Fruit fly (Drosophila melanogaster) whole organism, embryonic: Measurements from ENCODE around the gene Ctl1.

Source experiments
- Adf1 ChIP-seq: fragments of 200-800 bp; sonication (Bioruptor generic); IDR thresholded peaks from 2 replicates; pipeline ENCODE4 v1.3.6; 2022; ENCODE audit warnings: missing biosample characterization, missing genetic modification characterization
- Atf-2 ChIP-seq: fragments of 200-800 bp; sonication (Bioruptor generic); optimal IDR thresholded peaks from 2 replicates; lab custom pipeline; 2016; ENCODE audit warnings: missing biosample characterization, missing genetic modification characterization
- B-H2 ChIP-seq: fragments of 200-800 bp; sonication (Bioruptor generic); optimal IDR thresholded peaks from 2 replicates; lab custom pipeline; 2018; ENCODE audit warnings: missing biosample characterization, mild to moderate bottlenecking, missing genetic modification characterization
- BEAF-32 ChIP-seq: fragments of 200-800 bp; sonication (Bioruptor generic); optimal IDR thresholded peaks from 3 replicates; lab custom pipeline; 2017; ENCODE audit warnings: missing biosample characterization, missing genetic modification characterization, mild to moderate bottlenecking, moderate library complexity, missing genetic modification reagents
- BtbVII ChIP-seq: fragments of 200-800 bp; sonication (Bioruptor generic); optimal IDR thresholded peaks from 3 replicates; lab custom pipeline; 2017; ENCODE audit warnings: missing biosample characterization, mild to moderate bottlenecking, missing genetic modification characterization
- CG10209 ChIP-seq: fragments of 200-800 bp; sonication (Bioruptor generic); optimal IDR thresholded peaks from 3 replicates; lab custom pipeline; 2017; ENCODE audit warnings: missing biosample characterization, mild to moderate bottlenecking, missing genetic modification characterization, missing genetic modification reagents
- CG10979 ChIP-seq: fragments of 200-800 bp; sonication (Bioruptor generic); optimal IDR thresholded peaks from 2 replicates; lab custom pipeline; 2018; ENCODE audit warnings: missing biosample characterization, mild to moderate bottlenecking, missing genetic modification characterization, moderate library complexity
- CG11504 ChIP-seq: fragments of 200-800 bp; sonication (Bioruptor generic); optimal IDR thresholded peaks from 3 replicates; lab custom pipeline; 2019; ENCODE audit warnings: missing biosample characterization, mild to moderate bottlenecking, missing genetic modification characterization, moderate library complexity
- CG12659 ChIP-seq: fragments of 200-800 bp; sonication (Bioruptor generic); optimal IDR thresholded peaks from 3 replicates; lab custom pipeline; 2017; ENCODE audit warnings: mild to moderate bottlenecking, missing biosample characterization, missing genetic modification reagents, missing genetic modification characterization
- CG12942 ChIP-seq: fragments of 200-800 bp; sonication (Bioruptor generic); optimal IDR thresholded peaks from 3 replicates; lab custom pipeline; 2016; ENCODE audit warnings: missing biosample characterization, missing genetic modification characterization
- CG13123 ChIP-seq: fragments of 200-800 bp; sonication (Bioruptor generic); optimal IDR thresholded peaks from 2 replicates; lab custom pipeline; 2016; ENCODE audit warnings: missing biosample characterization, missing genetic modification characterization
- CG17186 ChIP-seq: fragments of 200-800 bp; sonication (Bioruptor generic); optimal IDR thresholded peaks from 3 replicates; lab custom pipeline; 2017; ENCODE audit warnings: missing biosample characterization, missing genetic modification reagents, missing genetic modification characterization
- CG17361 ChIP-seq: fragments of 200-800 bp; sonication (Bioruptor generic); IDR thresholded peaks from 3 replicates; pipeline ENCODE4 v1.3.6; 2022; ENCODE audit warnings: missing biosample characterization, missing genetic modification characterization
- CG18262 ChIP-seq: fragments of 200-800 bp; optimal IDR thresholded peaks from 3 replicates; lab custom pipeline; 2019; ENCODE audit warnings: missing biosample characterization, mild to moderate bottlenecking, missing genetic modification characterization, moderate library complexity
- CG18619 ChIP-seq: fragments of 200-800 bp; sonication (Bioruptor generic); optimal IDR thresholded peaks from 3 replicates; lab custom pipeline; 2017; ENCODE audit warnings: missing biosample characterization, mild to moderate bottlenecking, missing genetic modification characterization
- CG2199 ChIP-seq: fragments of 200-800 bp; sonication (Bioruptor generic); IDR thresholded peaks from 3 replicates; pipeline ENCODE4 v1.3.6; 2022; ENCODE audit warnings: missing biosample characterization, missing genetic modification characterization
- CG2678 ChIP-seq: fragments of 200-800 bp; sonication (Bioruptor generic); optimal IDR thresholded peaks from 3 replicates; lab custom pipeline; 2019; ENCODE audit warnings: missing biosample characterization, mild to moderate bottlenecking, missing genetic modification characterization, moderate library complexity
- CG31441 ChIP-seq: fragments of 200-800 bp; sonication (Bioruptor generic); IDR thresholded peaks from 2 replicates; pipeline ENCODE4 v1.3.6; 2022; ENCODE audit warnings: missing biosample characterization, missing genetic modification characterization
- CG33557 ChIP-seq: fragments of 200-800 bp; sonication (Bioruptor generic); optimal IDR thresholded peaks from 2 replicates; lab custom pipeline; 2019; ENCODE audit warnings: missing biosample characterization, mild to moderate bottlenecking, missing genetic modification characterization, moderate library complexity
- CG34422 ChIP-seq: fragments of 200-800 bp; sonication (Bioruptor generic); IDR thresholded peaks from 3 replicates; pipeline ENCODE4 v1.3.6; 2022; ENCODE audit warnings: missing biosample characterization, missing genetic modification characterization
- CG42726 ChIP-seq: fragments of 200-800 bp; sonication (Bioruptor generic); IDR thresholded peaks from 2 replicates; pipeline ENCODE4 v1.3.6; 2022; ENCODE audit warnings: missing biosample characterization, missing genetic modification characterization; ENCODE audit not compliant: partially characterized antibody
- CG4404 ChIP-seq: fragments of 200-800 bp; sonication (Bioruptor generic); IDR thresholded peaks from 2 replicates; pipeline ENCODE4 v1.3.6; 2022; ENCODE audit warnings: missing biosample characterization, missing genetic modification characterization
- CG6654 ChIP-seq: fragments of 200-800 bp; sonication (Bioruptor generic); optimal IDR thresholded peaks from 2 replicates; lab custom pipeline; 2017; ENCODE audit warnings: missing biosample characterization, mild to moderate bottlenecking, missing genetic modification characterization
- CG9932 ChIP-seq: fragments of 200-800 bp; sonication (Bioruptor generic); IDR thresholded peaks from 2 replicates; pipeline ENCODE4 v1.3.6; 2022; ENCODE audit warnings: missing biosample characterization, missing genetic modification characterization
- Elba2 ChIP-seq: fragments of 200-800 bp; sonication (Bioruptor generic); optimal IDR thresholded peaks from 3 replicates; lab custom pipeline; 2016; ENCODE audit warnings: missing biosample characterization, missing genetic modification characterization
- Lpt ChIP-seq: fragments of >200 bp; optimal IDR thresholded peaks from 2 replicates; lab custom pipeline; 2018; ENCODE audit warnings: missing biosample characterization, missing genetic modification characterization
- Med ChIP-seq: fragments of 200-800 bp; sonication (Bioruptor generic); peaks from one replicate; lab custom pipeline; 2016; ENCODE audit warnings: missing biosample characterization, missing genetic modification characterization, mild to moderate bottlenecking, inconsistent platforms, moderate library complexity
- Mes4 ChIP-seq: fragments of 200-800 bp; sonication (Bioruptor generic); optimal IDR thresholded peaks from 2 replicates; lab custom pipeline; 2016; ENCODE audit warnings: missing biosample characterization, missing genetic modification characterization
- Mrtf ChIP-seq: fragments of 200-800 bp; sonication (Bioruptor generic); IDR thresholded peaks from 3 replicates; pipeline ENCODE4 v1.3.6; 2022; ENCODE audit warnings: missing biosample characterization, missing genetic modification characterization
- Oaz ChIP-seq: fragments of 200-800 bp; sonication (Bioruptor generic); IDR thresholded peaks from 2 replicates; pipeline ENCODE4 v1.3.6; 2022; ENCODE audit warnings: missing biosample characterization, missing genetic modification characterization
- Sox100B ChIP-seq: fragments of 200-800 bp; sonication (Bioruptor generic); optimal IDR thresholded peaks from 3 replicates; lab custom pipeline; 2018; ENCODE audit warnings: missing biosample characterization, mild to moderate bottlenecking, missing genetic modification characterization
- Sox102F ChIP-seq: fragments of 200-800 bp; sonication (Bioruptor generic); optimal IDR thresholded peaks from 2 replicates; lab custom pipeline; 2018; ENCODE audit warnings: missing biosample characterization, mild to moderate bottlenecking, missing genetic modification characterization, moderate library complexity
- bsh ChIP-seq, 2 experiments: fragments of 200-800 bp; sonication (Bioruptor generic); optimal IDR thresholded peaks; 2 replicates each; lab custom pipeline; 2017 to 2018; ENCODE audit warnings: mild to moderate bottlenecking in 2 of 2, missing biosample characterization in 2 of 2, missing genetic modification characterization in 2 of 2, moderate library complexity in 1 of 2
- chif ChIP-seq, 2 experiments: fragments of 200-800 bp; sonication (Bioruptor generic); optimal IDR thresholded peaks; 3 replicates each; lab custom pipeline; 2016; ENCODE audit warnings: missing biosample characterization in 2 of 2, missing genetic modification characterization in 2 of 2
- chn ChIP-seq: fragments of 200-800 bp; sonication (Bioruptor generic); optimal IDR thresholded peaks from 2 replicates; lab custom pipeline; 2016; ENCODE audit warnings: missing biosample characterization, missing genetic modification characterization
- fd96Cb ChIP-seq: fragments of 200-800 bp; sonication (Bioruptor generic); optimal IDR thresholded peaks from 2 replicates; lab custom pipeline; 2018; ENCODE audit warnings: missing biosample characterization, mild to moderate bottlenecking, missing genetic modification characterization, moderate library complexity
- gcm2 ChIP-seq: fragments of 200-800 bp; sonication (Bioruptor generic); optimal IDR thresholded peaks from 2 replicates; lab custom pipeline; 2016; ENCODE audit warnings: missing biosample characterization, missing genetic modification characterization
- gem ChIP-seq: fragments of 200-800 bp; sonication (Bioruptor generic); optimal IDR thresholded peaks from 2 replicates; lab custom pipeline; 2019; ENCODE audit warnings: missing biosample characterization, mild to moderate bottlenecking, missing genetic modification characterization, moderate library complexity
- hth ChIP-seq: fragments of >200 bp; optimal IDR thresholded peaks from 2 replicates; lab custom pipeline; 2017; ENCODE audit warnings: inconsistent platforms
- jigr1 ChIP-seq: fragments of 200-800 bp; sonication (Bioruptor generic); IDR thresholded peaks from 3 replicates; pipeline ENCODE4 v1.3.6; 2022; ENCODE audit warnings: missing biosample characterization, missing genetic modification characterization
- kay ChIP-seq: fragments of 200-800 bp; sonication (Bioruptor generic); optimal IDR thresholded peaks from 2 replicates; lab custom pipeline; 2016; ENCODE audit warnings: missing biosample characterization, missing genetic modification characterization
- kni ChIP-seq: fragments of 200-800 bp; sonication (Bioruptor generic); optimal IDR thresholded peaks from 3 replicates; lab custom pipeline; 2017; ENCODE audit warnings: mild to moderate bottlenecking, missing biosample characterization, missing genetic modification reagents, missing genetic modification characterization
- lmd ChIP-seq: fragments of 200-800 bp; sonication (Bioruptor generic); IDR thresholded peaks from 2 replicates; pipeline ENCODE4 v1.3.6; 2022; ENCODE audit warnings: missing biosample characterization, missing genetic modification characterization
- lola ChIP-seq, 3 experiments: fragments of >200 bp in 2 of 3; fragments of 200-800 bp in 1 of 3; sonication (Bioruptor generic) in 1 of 3; optimal IDR thresholded peaks; 2 replicates each; lab custom pipeline; 2017 to 2019; ENCODE audit warnings: missing biosample characterization in 3 of 3, missing genetic modification characterization in 3 of 3, mild to moderate bottlenecking in 1 of 3, moderate library complexity in 1 of 3
- phol ChIP-seq: fragments of 200-800 bp; sonication (Bioruptor generic); optimal IDR thresholded peaks from 3 replicates; lab custom pipeline; 2018; ENCODE audit warnings: missing biosample characterization, mild to moderate bottlenecking, missing genetic modification characterization, moderate library complexity
- pita ChIP-seq: fragments of 200-800 bp; sonication (Bioruptor generic); optimal IDR thresholded peaks from 2 replicates; lab custom pipeline; 2017; ENCODE audit warnings: missing biosample characterization, mild to moderate bottlenecking, missing genetic modification characterization
- ro ChIP-seq: fragments of 200-800 bp; sonication (Bioruptor generic); IDR thresholded peaks from 2 replicates; pipeline ENCODE4 v1.3.6; 2022; ENCODE audit warnings: missing biosample characterization, missing genetic modification characterization
- row ChIP-seq: fragments of 200-800 bp; sonication (Bioruptor generic); IDR thresholded peaks from 3 replicates; pipeline ENCODE4 v1.3.6; 2022; ENCODE audit warnings: missing biosample characterization, missing genetic modification characterization
- scrt ChIP-seq: fragments of 200-800 bp; sonication (Bioruptor generic); optimal IDR thresholded peaks from 2 replicates; lab custom pipeline; 2018; ENCODE audit warnings: missing biosample characterization, mild to moderate bottlenecking, missing genetic modification characterization, moderate library complexity
- sna ChIP-seq: fragments of 200-800 bp; sonication (Bioruptor generic); IDR thresholded peaks from 2 replicates; pipeline ENCODE4 v1.3.6; 2022; ENCODE audit warnings: missing biosample characterization, missing genetic modification characterization; ENCODE audit not compliant: partially characterized antibody
- usp ChIP-seq: fragments of >200 bp; optimal IDR thresholded peaks from 2 replicates; lab custom pipeline; 2017; ENCODE audit warnings: missing biosample characterization, missing genetic modification characterization

Ctl1 gene

DNA sequence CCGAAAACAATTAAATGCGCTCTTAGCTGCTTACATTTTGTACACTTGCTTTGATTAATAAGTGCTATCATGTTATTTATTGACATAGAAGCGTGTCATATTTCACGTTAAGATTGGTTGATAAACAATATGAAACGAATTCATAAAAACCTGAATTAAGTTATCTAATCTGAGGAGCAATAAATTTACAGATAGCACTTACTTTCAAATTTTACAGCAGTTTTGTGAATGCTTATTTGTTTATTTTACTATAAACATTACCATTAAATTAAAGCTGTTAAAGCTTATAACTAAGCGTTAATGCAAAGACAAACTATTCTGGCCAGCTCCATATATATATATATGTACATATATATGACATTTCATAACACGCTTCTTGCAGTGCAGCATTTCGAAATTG lies 24.3 kb downstream of the Ctl1 start:
- no peak for TF ChIP-seq Oaz (GFP tag; lab: Robert Waterston, UW)
- no peak for TF ChIP-seq CG42726 (GFP tag; lab: Robert Waterston, UW)
- TF ChIP-seq chif (GFP tag; optimal IDR thresholded peaks at IDR 0.05; lab: Kevin White, UChicago): no peak
- TF ChIP-seq Adf1 (GFP tag; lab: Robert Waterston, UW): no peak
- TF ChIP-seq Sox100B (GFP tag; lab: Kevin White, UChicago): peak; percentile 4
- no peak for TF ChIP-seq CG10209 (GFP tag; lab: Kevin White, UChicago)
- TF ChIP-seq jigr1 (GFP tag; lab: Robert Waterston, UW): no peak
- no peak for TF ChIP-seq scrt (GFP tag; lab: Kevin White, UChicago)
- TF ChIP-seq CG2199 (GFP tag; lab: Robert Waterston, UW): no peak
- no peak for TF ChIP-seq CG6654
- no peak for TF ChIP-seq BEAF-32 (GFP tag; lab: Kevin White, UChicago)
- peak; percentile 27 for TF ChIP-seq CG10979 (tag; lab: Kevin White, UChicago)
- TF ChIP-seq hth (lab: Kevin White, UChicago): no peak
- no peak for TF ChIP-seq CG17186
- TF ChIP-seq Lpt: no peak
- no peak for TF ChIP-seq chn (GFP tag; lab: Kevin White, UChicago)
- TF ChIP-seq ro: no peak
- TF ChIP-seq phol (tag; lab: Kevin White, UChicago): peak; percentile 15
- no peak for TF ChIP-seq sna (GFP tag; lab: Robert Waterston, UW)
- no peak for TF ChIP-seq Elba2
- no peak for TF ChIP-seq kay (GFP tag; lab: Kevin White, UChicago)
- peak; percentile 7 for TF ChIP-seq Sox102F (GFP tag; lab: Kevin White, UChicago)
- TF ChIP-seq usp (GFP tag; lab: Kevin White, UChicago): no peak
- peak; percentile 20 for TF ChIP-seq CG11504 (tag; lab: Kevin White, UChicago)
- peak; percentile 1 for TF ChIP-seq fd96Cb
- TF ChIP-seq CG9932 (GFP tag; lab: Robert Waterston, UW): no peak
- TF ChIP-seq gem (tag; lab: Kevin White, UChicago): peak; percentile 13
- TF ChIP-seq CG12942 (GFP tag; lab: Kevin White, UChicago): no peak
- TF ChIP-seq CG34422 (GFP tag; lab: Robert Waterston, UW): no peak
- TF ChIP-seq kni: no peak
- TF ChIP-seq CG18262 (tag; lab: Kevin White, UChicago): peak; percentile 29
- no peak for TF ChIP-seq BtbVII (GFP tag; lab: Kevin White, UChicago)
- TF ChIP-seq Med (GFP tag; lab: Kevin White, UChicago): no peak
- 0 out of 2 replicates have a peak, but pooled peaks have one; percentile 10 for TF ChIP-seq CG31441 (GFP tag; lab: Robert Waterston, UW)
- no peak for TF ChIP-seq pita (GFP tag; lab: Kevin White, UChicago)
- TF ChIP-seq bsh (GFP tag; optimal IDR thresholded peaks at IDR 0.05; lab: Kevin White, UChicago): peak in 1 of 2 experiments; percentile 0
- no peak for TF ChIP-seq CG12659
- TF ChIP-seq CG2678 (tag; lab: Kevin White, UChicago): peak; percentile 3
- no peak for TF ChIP-seq CG18619 (GFP tag; lab: Kevin White, UChicago)
- no peak for TF ChIP-seq CG13123
- TF ChIP-seq lola (GFP tag; optimal IDR thresholded peaks at IDR 0.05; lab: Kevin White, UChicago): peak in 1 of 3 experiments; percentile 8
- TF ChIP-seq CG33557 (GFP tag; lab: Kevin White, UChicago): no peak
- TF ChIP-seq CG4404 (GFP tag; lab: Robert Waterston, UW): no peak
- TF ChIP-seq Mrtf (GFP tag; lab: Robert Waterston, UW): no peak
- no peak for TF ChIP-seq gcm2 (GFP tag; lab: Kevin White, UChicago)
- TF ChIP-seq Mes4 (GFP tag; lab: Kevin White, UChicago): no peak
- no peak for TF ChIP-seq Atf-2 (GFP tag; lab: Kevin White, UChicago)
- TF ChIP-seq CG17361 (GFP tag; lab: Robert Waterston, UW): peak; percentile 31; the same call in 1 of the 3 replicates
- no peak for TF ChIP-seq B-H2 (GFP tag; lab: Kevin White, UChicago)
- TF ChIP-seq lmd (GFP tag; lab: Robert Waterston, UW): no peak
- TF ChIP-seq row (GFP tag; lab: Robert Waterston, UW): 0 out of 3 replicates have a peak, but pooled peaks have one; percentile 6
